Worm (Caenorhabditis elegans) whole organism, L1 larva: ENCODE results near the gene pas-2.

Source experiments
- C16A3.4 ChIP-seq: fragments of 150-350 bp; optimal IDR thresholded peaks from 2 replicates; lab custom pipeline; 2014; ENCODE audit warnings: missing biosample characterization, missing genetic modification characterization
- C34B4.2 ChIP-seq: sonication (generic microtip); optimal IDR thresholded peaks from 2 replicates; lab custom pipeline; 2017; ENCODE audit warnings: mild to moderate bottlenecking, missing genetic modification characterization, missing compliant biosample characterization
- Y116A8C.19 ChIP-seq: sonication (generic microtip); optimal IDR thresholded peaks from 2 replicates; lab custom pipeline; 2016; ENCODE audit warnings: missing compliant biosample characterization, missing genetic modification characterization, borderline replicate concordance
- blmp-1 ChIP-seq: fragments of 150-350 bp; optimal IDR thresholded peaks from 2 replicates; lab custom pipeline; 2014; ENCODE audit warnings: missing biosample characterization, missing genetic modification characterization
- ceh-82 ChIP-seq, 3 experiments: fragments of 150-350 bp in 1 of 3; sonication (generic microtip) in 2 of 3; optimal IDR thresholded peaks; 2 replicates each; lab custom pipeline; 2014 to 2017; ENCODE audit warnings: missing biosample characterization in 3 of 3, missing genetic modification characterization in 3 of 3
- ceh-88 ChIP-seq: fragments of 200-800 bp; sonication (Bioruptor generic); IDR thresholded peaks from 2 replicates; pipeline ENCODE4 v1.3.6; 2022; ENCODE audit warnings: missing genetic modification characterization, missing compliant biosample characterization
- ceh-90 ChIP-seq: sonication (generic microtip); optimal IDR thresholded peaks from 2 replicates; lab custom pipeline; 2016; ENCODE audit warnings: missing genetic modification characterization, missing compliant biosample characterization
- dpl-1 ChIP-seq, 3 experiments: fragments of 150-350 bp in 2 of 3; sonication (generic microtip) in 1 of 3; optimal IDR thresholded peaks; 2 replicates each; lab custom pipeline; 2014 to 2017; ENCODE audit warnings: missing biosample characterization in 3 of 3, missing genetic modification characterization in 3 of 3, missing genetic modification reagents in 3 of 3
- dsc-1 ChIP-seq: sonication (generic microtip); optimal IDR thresholded peaks from 2 replicates; lab custom pipeline; 2016; ENCODE audit warnings: mild to moderate bottlenecking, missing genetic modification characterization, missing compliant biosample characterization
- efl-1 ChIP-seq, 4 experiments: fragments of 150-350 bp; optimal IDR thresholded peaks in 3 of 4; peaks in 1 of 4; 1 replicate in 1 of 4; 2 replicates in 3 of 4; lab custom pipeline; 2014; ENCODE audit warnings: missing biosample characterization in 2 of 4, missing genetic modification characterization in 2 of 4, missing genetic modification reagents in 2 of 4
- elt-2 ChIP-seq: sonication (generic microtip); optimal IDR thresholded peaks from 2 replicates; lab custom pipeline; 2016; ENCODE audit warnings: missing genetic modification characterization, mild to moderate bottlenecking, inconsistent platforms, missing compliant biosample characterization, missing genetic modification reagents
- elt-3 ChIP-seq, 6 experiments: fragments of 150-350 bp in 1 of 6; sonication (generic microtip); optimal IDR thresholded peaks; 2 replicates each; lab custom pipeline; 2017 to 2018; ENCODE audit warnings: missing biosample characterization in 6 of 6, missing genetic modification characterization in 6 of 6, inconsistent platforms in 1 of 6
- ets-5 ChIP-seq: fragments of 200-800 bp; sonication (Bioruptor generic); IDR thresholded peaks from 2 replicates; pipeline ENCODE4 v1.3.6; 2022; ENCODE audit warnings: missing genetic modification characterization, missing compliant biosample characterization
- fkh-10 ChIP-seq: sonication (generic microtip); optimal IDR thresholded peaks from 2 replicates; lab custom pipeline; 2017; ENCODE audit warnings: missing biosample characterization, missing genetic modification reagents, missing genetic modification characterization
- fkh-8 ChIP-seq: sonication (generic microtip); optimal IDR thresholded peaks from 2 replicates; lab custom pipeline; 2016; ENCODE audit warnings: mild to moderate bottlenecking, missing genetic modification characterization, missing compliant biosample characterization
- fos-1 ChIP-seq: fragments of 150-350 bp; optimal IDR thresholded peaks from 2 replicates; lab custom pipeline; 2014; ENCODE audit warnings: missing biosample characterization, missing genetic modification characterization
- hlh-17 ChIP-seq: fragments of 200-800 bp; sonication (Bioruptor generic); optimal IDR thresholded peaks from 2 replicates; lab custom pipeline; 2018; ENCODE audit warnings: missing genetic modification characterization, mild to moderate bottlenecking, missing compliant biosample characterization, moderate library complexity, borderline replicate concordance
- irx-1 ChIP-seq: sonication (generic microtip); optimal IDR thresholded peaks from 2 replicates; lab custom pipeline; 2016; ENCODE audit warnings: missing genetic modification characterization, missing compliant biosample characterization
- lin-35 ChIP-seq, 2 experiments: fragments of 150-350 bp; optimal IDR thresholded peaks; 2 replicates each; lab custom pipeline; 2014; ENCODE audit warnings: missing biosample characterization in 2 of 2, missing genetic modification characterization in 2 of 2, missing genetic modification reagents in 2 of 2
- lsy-2 ChIP-seq, 2 experiments: fragments of 150-350 bp; optimal IDR thresholded peaks; 2 replicates each; lab custom pipeline; 2014; ENCODE audit warnings: missing biosample characterization in 2 of 2, missing genetic modification characterization in 2 of 2
- mab-9 ChIP-seq: fragments of 200-800 bp; sonication (Bioruptor generic); IDR thresholded peaks from 2 replicates; pipeline ENCODE4 v1.3.6; 2022; ENCODE audit warnings: missing genetic modification reagents, missing genetic modification characterization, missing compliant biosample characterization
- mdl-1 ChIP-seq, 2 experiments: fragments of 150-350 bp; optimal IDR thresholded peaks; 2 replicates each; lab custom pipeline; 2014 to 2017; ENCODE audit warnings: missing biosample characterization in 2 of 2, missing genetic modification characterization in 2 of 2, inconsistent platforms in 1 of 2
- mep-1 ChIP-seq: fragments of 150-350 bp; optimal IDR thresholded peaks from 2 replicates; lab custom pipeline; 2014; ENCODE audit warnings: missing biosample characterization, missing genetic modification characterization
- nhr-20 ChIP-seq: sonication (generic microtip); optimal IDR thresholded peaks from 2 replicates; lab custom pipeline; 2016; ENCODE audit warnings: mild to moderate bottlenecking, missing genetic modification characterization, missing compliant biosample characterization
- nhr-237 ChIP-seq: fragments of 150-350 bp; optimal IDR thresholded peaks from 2 replicates; lab custom pipeline; 2014; ENCODE audit warnings: missing biosample characterization, missing genetic modification characterization
- nhr-47 ChIP-seq: sonication (generic microtip); optimal IDR thresholded peaks from 2 replicates; lab custom pipeline; 2016; ENCODE audit warnings: mild to moderate bottlenecking, missing genetic modification characterization, moderate library complexity, missing compliant biosample characterization
- nhr-76 ChIP-seq: sonication (generic microtip); optimal IDR thresholded peaks from 2 replicates; lab custom pipeline; 2017; ENCODE audit warnings: missing biosample characterization, missing genetic modification characterization
- nhr-85 ChIP-seq: sonication (generic microtip); peaks from one replicate; lab custom pipeline; 2016; ENCODE audit warnings: missing genetic modification characterization, inconsistent platforms, missing compliant biosample characterization
- pag-3 ChIP-seq: sonication (generic microtip); optimal IDR thresholded peaks from 2 replicates; lab custom pipeline; 2017; ENCODE audit warnings: missing genetic modification characterization, mild to moderate bottlenecking, missing compliant biosample characterization, antibody characterized with exemption, borderline replicate concordance; ENCODE audit not compliant: insufficient read depth
- pqm-1 ChIP-seq: sonication (generic microtip); optimal IDR thresholded peaks from 3 replicates; lab custom pipeline; 2017; ENCODE audit warnings: missing biosample characterization, missing genetic modification characterization
- snpc-4 ChIP-seq: fragments of 150-350 bp; optimal IDR thresholded peaks from 2 replicates; lab custom pipeline; 2014; ENCODE audit warnings: missing biosample characterization, missing genetic modification characterization
- sox-4 ChIP-seq: sonication (generic microtip); optimal IDR thresholded peaks from 2 replicates; lab custom pipeline; 2016; ENCODE audit warnings: missing genetic modification characterization, missing compliant biosample characterization
- sup-37 ChIP-seq: fragments of 200-800 bp; sonication (Bioruptor generic); optimal IDR thresholded peaks from 2 replicates; lab custom pipeline; 2018; ENCODE audit warnings: mild to moderate bottlenecking, missing genetic modification characterization, missing compliant biosample characterization
- unc-130 ChIP-seq: fragments of 150-350 bp; optimal IDR thresholded peaks from 2 replicates; lab custom pipeline; 2017; ENCODE audit warnings: missing biosample characterization, missing genetic modification characterization, inconsistent platforms
- unc-86 ChIP-seq: sonication (generic microtip); optimal IDR thresholded peaks from 2 replicates; lab custom pipeline; 2016; ENCODE audit warnings: missing genetic modification characterization, missing compliant biosample characterization
- xbp-1 ChIP-seq: sonication (generic microtip); optimal IDR thresholded peaks from 2 replicates; lab custom pipeline; 2016; ENCODE audit warnings: missing genetic modification characterization, missing compliant biosample characterization
- zip-4 ChIP-seq: fragments of 200-800 bp; sonication (Bioruptor generic); optimal IDR thresholded peaks from 2 replicates; lab custom pipeline; 2018; ENCODE audit warnings: mild to moderate bottlenecking, missing genetic modification characterization, moderate library complexity, missing compliant biosample characterization
- ztf-11 ChIP-seq, 2 experiments: sonication (generic microtip); optimal IDR thresholded peaks; 2 replicates each; lab custom pipeline; 2016 to 2017; ENCODE audit warnings: missing genetic modification characterization in 2 of 2, missing biosample characterization in 1 of 2, missing compliant biosample characterization in 1 of 2
- ztf-4 ChIP-seq: fragments of 150-350 bp; optimal IDR thresholded peaks from 2 replicates; lab custom pipeline; 2014; ENCODE audit warnings: missing biosample characterization, missing genetic modification characterization

Gene pas-2

ce11 chrV:10762695-10763094 lies 7.5 kb upstream of the pas-2 start, which contains the start of gene sre-6:
Gene sre-6, minus strand, starts transcription at chrV:10762795.
- TF ChIP-seq mdl-1 (tag; optimal IDR thresholded peaks at IDR 0.05; lab: Kevin White, UChicago) (no peak), ztf-11 (tag; optimal IDR thresholded peaks at IDR 0.05; lab: Kevin White, UChicago) (no peak), ceh-90 (tag; lab: Kevin White, UChicago) (no peak), irx-1 (tag; lab: Kevin White, UChicago) (no peak), mep-1 (tag; lab: Kevin White, UChicago) (no peak), unc-130 (tag; lab: Kevin White, UChicago) (no peak), sox-4 (no peak), efl-1 (optimal IDR thresholded peaks at IDR 0.05; lab: Kevin White, UChicago) (no peak), efl-1 (GFP tag; optimal IDR thresholded peaks at IDR 0.05 in 1 of 2; lab: Kevin White, UChicago) (peak in 1 of 2 experiments; percentile 8), fkh-10 (GFP tag; lab: Kevin White, UChicago) (no peak), elt-2 (tag; lab: Kevin White, UChicago) (peak; percentile 26), elt-3 (tag; optimal IDR thresholded peaks at IDR 0.05; lab: Kevin White, UChicago) (no peak), xbp-1 (tag; lab: Kevin White, UChicago) (no peak), C34B4.2 (tag; lab: Kevin White, UChicago) (no peak), mab-9 (GFP tag; lab: Robert Waterston, UW) (no peak), blmp-1 (tag; lab: Kevin White, UChicago) (no peak)

- no peak for TF ChIP-seq nhr-237 (tag; lab: Kevin White, UChicago)
- TF ChIP-seq zip-4: no peak
- no peak for TF ChIP-seq pqm-1 (tag; lab: Kevin White, UChicago)
- no peak for TF ChIP-seq elt-2 (tag; lab: Kevin White, UChicago)
- no peak for TF ChIP-seq fos-1
- no peak for TF ChIP-seq Y116A8C.19 (tag; lab: Kevin White, UChicago)
- TF ChIP-seq pag-3 (tag; lab: Kevin White, UChicago): no peak
- TF ChIP-seq C16A3.4 (tag; lab: Kevin White, UChicago): no peak
- no peak for TF ChIP-seq dpl-1 (GFP tag; optimal IDR thresholded peaks at IDR 0.05; lab: Kevin White, UChicago)
- no peak for TF ChIP-seq fkh-10 (GFP tag; lab: Kevin White, UChicago)
- no peak for TF ChIP-seq ets-5 (GFP tag; lab: Robert Waterston, UW)
- TF ChIP-seq nhr-85 (tag; lab: Kevin White, UChicago): no peak
- TF ChIP-seq ztf-4: no peak
- TF ChIP-seq unc-86 (tag; lab: Kevin White, UChicago): no peak
- TF ChIP-seq lin-35 (GFP tag; optimal IDR thresholded peaks at IDR 0.05; lab: Kevin White, UChicago): no peak
- TF ChIP-seq hlh-17 (GFP tag; lab: Kevin White, UChicago): no peak
- TF ChIP-seq dsc-1: no peak
- no peak for TF ChIP-seq ceh-88 (GFP tag; lab: Robert Waterston, UW)
- TF ChIP-seq lsy-2 (tag; optimal IDR thresholded peaks at IDR 0.05; lab: Kevin White, UChicago): no peak
- no peak for TF ChIP-seq ceh-82 (tag; optimal IDR thresholded peaks at IDR 0.05; lab: Kevin White, UChicago)
Observed at ce11 chrV:10764066-10764465, 6.1 kb upstream of the pas-2 start, which contains the start of gene ocr-1. Gene ocr-1, plus strand, starts transcription at chrV:10764366.

ce11 chrV:10768892-10769291 lies 1.3 kb upstream of the pas-2 start:
- TF ChIP-seq nhr-76: no peak
- no peak for TF ChIP-seq irx-1 (tag; lab: Kevin White, UChicago)
- no peak for TF ChIP-seq nhr-20 (tag; lab: Kevin White, UChicago)
- no peak for TF ChIP-seq ztf-11 (tag; optimal IDR thresholded peaks at IDR 0.05; lab: Kevin White, UChicago)
- TF ChIP-seq sup-37 (GFP tag; lab: Kevin White, UChicago): no peak
- TF ChIP-seq efl-1 (optimal IDR thresholded peaks at IDR 0.05; lab: Kevin White, UChicago): no peak
- TF ChIP-seq efl-1 (GFP tag; optimal IDR thresholded peaks at IDR 0.05 in 1 of 2; lab: Kevin White, UChicago): no peak
- no peak for TF ChIP-seq snpc-4 (tag; lab: Kevin White, UChicago)
- TF ChIP-seq fkh-10 (GFP tag; lab: Kevin White, UChicago): no peak
- no peak for TF ChIP-seq C16A3.4 (tag; lab: Kevin White, UChicago)
- no peak for TF ChIP-seq fkh-8 (tag; lab: Kevin White, UChicago)
- TF ChIP-seq nhr-47 (tag; lab: Kevin White, UChicago): no peak
- no peak for TF ChIP-seq elt-2 (tag; lab: Kevin White, UChicago)
- no peak for TF ChIP-seq elt-3 (tag; optimal IDR thresholded peaks at IDR 0.05; lab: Kevin White, UChicago)
